Fruit fly (Drosophila melanogaster) whole organism, embryonic: ENCODE results near the gene CG12728.

Source experiments
- Antp ChIP-seq: fragments of 200-800 bp; sonication (Bioruptor generic); optimal IDR thresholded peaks from 3 replicates; lab custom pipeline; 2016; ENCODE audit warnings: missing biosample characterization, missing genetic modification characterization
- Atf6 ChIP-seq: fragments of 200-800 bp; sonication (Bioruptor generic); IDR thresholded peaks from 2 replicates; pipeline ENCODE4 v1.3.6; 2022; ENCODE audit warnings: missing biosample characterization, missing genetic modification characterization
- Bgb ChIP-seq: fragments of 200-800 bp; sonication (Bioruptor generic); IDR thresholded peaks from 2 replicates; pipeline ENCODE4 v1.3.6; 2022; ENCODE audit warnings: missing biosample characterization, missing genetic modification characterization; ENCODE audit not compliant: partially characterized antibody
- Blimp-1 ChIP-seq: fragments of 200-800 bp; sonication (Bioruptor generic); optimal IDR thresholded peaks from 3 replicates; lab custom pipeline; 2018; ENCODE audit warnings: missing biosample characterization, missing genetic modification characterization, mild to moderate bottlenecking, moderate library complexity, missing genetic modification reagents
- CG10274 ChIP-seq: fragments of 200-800 bp; sonication (Bioruptor generic); optimal IDR thresholded peaks from 3 replicates; lab custom pipeline; 2017; ENCODE audit warnings: missing biosample characterization, mild to moderate bottlenecking, missing genetic modification characterization
- CG10979 ChIP-seq: fragments of 200-800 bp; sonication (Bioruptor generic); optimal IDR thresholded peaks from 2 replicates; lab custom pipeline; 2018; ENCODE audit warnings: missing biosample characterization, mild to moderate bottlenecking, missing genetic modification characterization, moderate library complexity
- CG11085 ChIP-seq: fragments of 200-800 bp; sonication (Bioruptor generic); IDR thresholded peaks from 2 replicates; pipeline ENCODE4 v1.3.6; 2022; ENCODE audit warnings: missing biosample characterization, missing genetic modification characterization
- CG11696 ChIP-seq: fragments of 200-800 bp; sonication (Bioruptor generic); IDR thresholded peaks from 2 replicates; pipeline ENCODE4 v1.3.6; 2022; ENCODE audit warnings: missing biosample characterization, missing genetic modification characterization
- CG15269 ChIP-seq: fragments of 200-800 bp; sonication (Bioruptor generic); optimal IDR thresholded peaks from 2 replicates; lab custom pipeline; 2018; ENCODE audit warnings: missing biosample characterization, mild to moderate bottlenecking, missing genetic modification characterization, moderate library complexity
- CG15514 ChIP-seq: fragments of 200-800 bp; sonication (Bioruptor generic); optimal IDR thresholded peaks from 3 replicates; lab custom pipeline; 2017; ENCODE audit warnings: missing biosample characterization, missing genetic modification characterization, mild to moderate bottlenecking, moderate library complexity, missing genetic modification reagents
- CG16815 ChIP-seq: fragments of 200-800 bp; sonication (Bioruptor generic); optimal IDR thresholded peaks from 3 replicates; lab custom pipeline; 2017; ENCODE audit warnings: missing biosample characterization, mild to moderate bottlenecking, missing genetic modification characterization
- CG17359 ChIP-seq: fragments of 200-800 bp; sonication (Bioruptor generic); optimal IDR thresholded peaks from 3 replicates; lab custom pipeline; 2018; ENCODE audit warnings: missing biosample characterization, mild to moderate bottlenecking, missing genetic modification characterization, moderate library complexity
- CG2678 ChIP-seq: fragments of 200-800 bp; sonication (Bioruptor generic); optimal IDR thresholded peaks from 3 replicates; lab custom pipeline; 2019; ENCODE audit warnings: missing biosample characterization, mild to moderate bottlenecking, missing genetic modification characterization, moderate library complexity
- CG32532 ChIP-seq: fragments of 200-800 bp; sonication (Bioruptor generic); IDR thresholded peaks from 2 replicates; pipeline ENCODE4 v1.3.6; 2022; ENCODE audit warnings: missing biosample characterization, missing genetic modification characterization
- CG32772 ChIP-seq: fragments of 200-800 bp; sonication (Bioruptor generic); IDR thresholded peaks from 2 replicates; pipeline ENCODE4 v1.3.6; 2022; ENCODE audit warnings: missing biosample characterization, missing genetic modification characterization
- CG4282 ChIP-seq: fragments of 200-800 bp; sonication (Bioruptor generic); optimal IDR thresholded peaks from 2 replicates; lab custom pipeline; 2016; ENCODE audit warnings: missing biosample characterization, missing genetic modification characterization
- CG4360 ChIP-seq: fragments of 200-800 bp; sonication (Bioruptor generic); IDR thresholded peaks from 2 replicates; pipeline ENCODE4 v1.3.6; 2022; ENCODE audit warnings: missing biosample characterization, missing genetic modification characterization
- CG6765 ChIP-seq: fragments of 200-800 bp; sonication (Bioruptor generic); optimal IDR thresholded peaks from 3 replicates; lab custom pipeline; 2017; ENCODE audit warnings: missing biosample characterization, mild to moderate bottlenecking, missing genetic modification characterization
- Drgx ChIP-seq: fragments of 200-800 bp; sonication (Bioruptor generic); IDR thresholded peaks from 2 replicates; pipeline ENCODE4 v1.3.6; 2022; ENCODE audit warnings: missing biosample characterization, missing genetic modification characterization
- Elba2 ChIP-seq: fragments of 200-800 bp; sonication (Bioruptor generic); optimal IDR thresholded peaks from 3 replicates; lab custom pipeline; 2016; ENCODE audit warnings: missing biosample characterization, missing genetic modification characterization
- HHEX ChIP-seq: fragments of 200-800 bp; sonication (Bioruptor generic); optimal IDR thresholded peaks from 3 replicates; lab custom pipeline; 2017; ENCODE audit warnings: missing biosample characterization, mild to moderate bottlenecking, missing genetic modification characterization, missing genetic modification reagents
- HmgZ ChIP-seq: fragments of 200-800 bp; sonication (Bioruptor generic); optimal IDR thresholded peaks from 2 replicates; lab custom pipeline; 2018; ENCODE audit warnings: missing biosample characterization, mild to moderate bottlenecking, missing genetic modification characterization
- Pdp1 ChIP-seq, 2 experiments: fragments of 200-800 bp; sonication (Bioruptor generic); optimal IDR thresholded peaks; 3 replicates each; lab custom pipeline; 2016; ENCODE audit warnings: missing biosample characterization in 2 of 2, missing genetic modification characterization in 2 of 2, mild to moderate bottlenecking in 1 of 2, moderate library complexity in 1 of 2
- Vsx1 ChIP-seq: fragments of 200-800 bp; sonication (Bioruptor generic); optimal IDR thresholded peaks from 2 replicates; lab custom pipeline; 2017; ENCODE audit warnings: missing biosample characterization, mild to moderate bottlenecking, missing genetic modification characterization, missing genetic modification reagents
- YL-1 ChIP-seq: fragments of 200-800 bp; sonication (Bioruptor generic); optimal IDR thresholded peaks from 3 replicates; lab custom pipeline; 2017; ENCODE audit warnings: missing biosample characterization, mild to moderate bottlenecking, missing genetic modification characterization
- abd-A ChIP-seq: fragments of 200-800 bp; sonication (Bioruptor generic); optimal IDR thresholded peaks from 3 replicates; lab custom pipeline; 2019; ENCODE audit warnings: missing biosample characterization, mild to moderate bottlenecking, missing genetic modification characterization, moderate library complexity
- bab2 ChIP-seq: fragments of 200-800 bp; sonication (Bioruptor generic); optimal IDR thresholded peaks from 2 replicates; lab custom pipeline; 2016; ENCODE audit warnings: missing biosample characterization, missing genetic modification characterization
- bcd ChIP-seq: fragments of 200-800 bp; sonication (Bioruptor generic); optimal IDR thresholded peaks from 2 replicates; lab custom pipeline; 2017; ENCODE audit warnings: missing biosample characterization, mild to moderate bottlenecking, missing genetic modification characterization
- chinmo ChIP-seq: fragments of 200-800 bp; sonication (Bioruptor generic); IDR thresholded peaks from 4 replicates; pipeline ENCODE4 v1.3.6; 2022; ENCODE audit warnings: missing biosample characterization, missing genetic modification characterization; ENCODE audit not compliant: partially characterized antibody
- danr ChIP-seq: fragments of 200-800 bp; sonication (Bioruptor generic); IDR thresholded peaks from 2 replicates; pipeline ENCODE4 v1.3.6; 2022; ENCODE audit warnings: missing biosample characterization, missing genetic modification characterization
- emc ChIP-seq: fragments of 200-800 bp; sonication (Bioruptor generic); optimal IDR thresholded peaks from 2 replicates; lab custom pipeline; 2016; ENCODE audit warnings: missing biosample characterization, missing genetic modification characterization
- grau ChIP-seq: fragments of 200-800 bp; optimal IDR thresholded peaks from 3 replicates; lab custom pipeline; 2019; ENCODE audit warnings: missing biosample characterization, mild to moderate bottlenecking, missing genetic modification characterization, moderate library complexity
- hb ChIP-seq: fragments of 200-800 bp; sonication (Bioruptor generic); IDR thresholded peaks from 3 replicates; pipeline ENCODE4 v1.3.6; 2022; ENCODE audit warnings: missing biosample characterization, missing genetic modification characterization; ENCODE audit not compliant: partially characterized antibody
- insv ChIP-seq, 2 experiments: fragments of 200-800 bp; sonication (Bioruptor generic); optimal IDR thresholded peaks; 3 replicates each; lab custom pipeline; 2016 to 2018; ENCODE audit warnings: missing biosample characterization in 2 of 2, missing genetic modification characterization in 2 of 2
- ken ChIP-seq: fragments of 200-800 bp; sonication (Bioruptor generic); IDR thresholded peaks from 3 replicates; pipeline ENCODE4 v1.3.6; 2022; ENCODE audit warnings: missing biosample characterization, missing genetic modification characterization
- lbe ChIP-seq: fragments of 200-800 bp; sonication (Bioruptor generic); optimal IDR thresholded peaks from 2 replicates; lab custom pipeline; 2016; ENCODE audit warnings: missing biosample characterization, mild to moderate bottlenecking, missing genetic modification characterization
- maf-S ChIP-seq: fragments of 200-800 bp; sonication (Bioruptor generic); optimal IDR thresholded peaks from 2 replicates; lab custom pipeline; 2016; ENCODE audit warnings: missing biosample characterization, missing genetic modification characterization
- mam ChIP-seq: fragments of 200-800 bp; sonication (Bioruptor generic); optimal IDR thresholded peaks from 3 replicates; lab custom pipeline; 2016; ENCODE audit warnings: missing biosample characterization, missing genetic modification characterization
- nom ChIP-seq: fragments of 200-800 bp; sonication (Bioruptor generic); optimal IDR thresholded peaks from 2 replicates; lab custom pipeline; 2017; ENCODE audit warnings: missing biosample characterization, missing genetic modification characterization, mild to moderate bottlenecking, moderate library complexity, missing genetic modification reagents
- otp ChIP-seq: fragments of 200-800 bp; sonication (Bioruptor generic); IDR thresholded peaks from 3 replicates; pipeline ENCODE4, ENCODE4 v1.3.6; 2022; ENCODE audit warnings: missing biosample characterization, missing genetic modification characterization
- schlank ChIP-seq: fragments of 200-800 bp; sonication (Bioruptor generic); optimal IDR thresholded peaks from 2 replicates; lab custom pipeline; 2018; ENCODE audit warnings: missing biosample characterization, mild to moderate bottlenecking, missing genetic modification characterization
- sens ChIP-seq: fragments of 200-800 bp; sonication (Bioruptor generic); peaks from one replicate; lab custom pipeline; 2016; ENCODE audit warnings: missing biosample characterization, missing genetic modification characterization
- tll ChIP-seq, 2 experiments: fragments of 200-800 bp in 1 of 2; fragments of >200 bp in 1 of 2; sonication (Bioruptor generic) in 1 of 2; optimal IDR thresholded peaks; 2 replicates each; lab custom pipeline; 2017 to 2019; ENCODE audit warnings: missing biosample characterization in 2 of 2, missing genetic modification characterization in 2 of 2, mild to moderate bottlenecking in 1 of 2, moderate library complexity in 1 of 2
- twi ChIP-seq: fragments of 200-800 bp; optimal IDR thresholded peaks from 2 replicates; lab custom pipeline; 2019; ENCODE audit warnings: missing biosample characterization, mild to moderate bottlenecking, missing genetic modification characterization, moderate library complexity
- yki ChIP-seq: fragments of >200 bp; optimal IDR thresholded peaks from 3 replicates; lab custom pipeline; 2018

CG12728 gene

DNA sequence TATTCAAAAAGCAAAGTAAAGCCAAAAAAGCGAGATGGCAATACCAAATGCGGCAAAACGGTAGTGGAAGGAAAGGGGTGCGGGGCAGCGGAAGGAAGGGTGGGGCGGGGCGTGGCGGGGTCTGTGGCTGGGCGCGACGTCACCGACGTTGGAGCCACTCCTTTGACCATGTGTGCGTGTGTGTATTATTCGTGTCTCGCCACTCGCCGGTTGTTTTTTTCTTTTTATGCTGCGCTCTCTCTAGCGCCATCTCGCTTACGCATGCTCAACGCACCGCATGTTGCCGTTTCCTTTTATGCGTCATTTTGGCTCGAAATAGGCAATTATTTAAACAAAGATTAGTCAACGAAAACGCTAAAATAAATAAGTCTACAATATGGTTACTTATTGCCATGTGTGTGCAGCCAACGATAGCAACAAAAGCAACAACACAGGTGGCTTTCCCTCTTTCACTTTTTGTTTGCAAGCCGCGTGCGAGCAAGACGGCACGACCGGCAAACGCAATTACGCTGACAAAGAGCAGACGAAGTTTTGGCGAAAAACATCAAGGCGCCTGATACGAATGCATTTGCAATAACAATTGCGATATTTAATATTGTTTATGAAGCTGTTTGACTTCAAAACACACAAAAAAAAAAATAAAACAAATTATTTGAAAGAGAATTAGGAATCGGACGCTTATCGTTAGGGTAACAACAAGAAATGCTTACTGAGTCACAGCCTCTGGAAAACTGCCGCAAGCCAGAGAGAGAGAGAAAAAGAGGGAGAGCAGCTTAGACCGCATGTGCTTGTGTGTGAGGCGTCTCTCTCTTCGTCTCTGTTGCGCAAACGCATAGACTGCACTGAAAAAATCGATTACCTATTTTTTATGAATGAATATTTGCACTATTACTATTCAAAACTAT, 42.9 kb upstream of the CG12728 start (continued):
- peak; percentile 27; the same call in 1 of the 2 replicates for TF ChIP-seq Drgx (GFP tag; lab: Robert Waterston, UW)
- no peak for TF ChIP-seq CG10979
- peak; percentile 69 for TF ChIP-seq nom
- peak; percentile 54 for TF ChIP-seq Vsx1
- TF ChIP-seq schlank (tag; lab: Kevin White, UChicago): peak; percentile 31
- TF ChIP-seq HmgZ (tag; lab: Kevin White, UChicago): peak; percentile 14
- TF ChIP-seq abd-A (tag; lab: Kevin White, UChicago): peak; percentile 61
- TF ChIP-seq CG10274 (GFP tag; lab: Kevin White, UChicago): peak; percentile 29
- TF ChIP-seq CG4360 (GFP tag; lab: Robert Waterston, UW): peak; percentile 54
- peak; percentile 26 for TF ChIP-seq HHEX
- TF ChIP-seq CG17359 (tag; lab: Kevin White, UChicago): peak; percentile 50
- TF ChIP-seq YL-1 (GFP tag; lab: Kevin White, UChicago): no peak
- TF ChIP-seq twi (tag; lab: Kevin White, UChicago): peak; percentile 70
- peak; percentile 2 for TF ChIP-seq grau (tag; lab: Kevin White, UChicago)
- 0 out of 2 replicates have a peak, but pooled peaks have one; percentile 18 for TF ChIP-seq Bgb (GFP tag; lab: Robert Waterston, UW)
- TF ChIP-seq CG2678: peak; percentile 11
- TF ChIP-seq danr (GFP tag; lab: Robert Waterston, UW): no peak
- no peak for TF ChIP-seq maf-S (GFP tag; lab: Kevin White, UChicago)
- TF ChIP-seq otp (GFP tag; lab: Robert Waterston, UW): 0 out of 3 replicates have a peak, but pooled peaks have one; percentile 63
- TF ChIP-seq emc (GFP tag; lab: Kevin White, UChicago): no peak
- TF ChIP-seq CG15514 (GFP tag; lab: Kevin White, UChicago): peak; percentile 34
- TF ChIP-seq CG32532 (GFP tag; lab: Robert Waterston, UW): peak; percentile 6; the same call in 1 of the 2 replicates
- TF ChIP-seq CG32772: peak; percentile 73
- peak in 1 of 2 experiments; percentile 12 for TF ChIP-seq insv (GFP tag; optimal IDR thresholded peaks at IDR 0.05; lab: Kevin White, UChicago)
- TF ChIP-seq mam (GFP tag; lab: Kevin White, UChicago): no peak
- no peak for TF ChIP-seq Pdp1 (GFP tag; optimal IDR thresholded peaks at IDR 0.05; lab: Kevin White, UChicago)
- TF ChIP-seq Blimp-1 (GFP tag; lab: Kevin White, UChicago): peak; percentile 27

DNA sequence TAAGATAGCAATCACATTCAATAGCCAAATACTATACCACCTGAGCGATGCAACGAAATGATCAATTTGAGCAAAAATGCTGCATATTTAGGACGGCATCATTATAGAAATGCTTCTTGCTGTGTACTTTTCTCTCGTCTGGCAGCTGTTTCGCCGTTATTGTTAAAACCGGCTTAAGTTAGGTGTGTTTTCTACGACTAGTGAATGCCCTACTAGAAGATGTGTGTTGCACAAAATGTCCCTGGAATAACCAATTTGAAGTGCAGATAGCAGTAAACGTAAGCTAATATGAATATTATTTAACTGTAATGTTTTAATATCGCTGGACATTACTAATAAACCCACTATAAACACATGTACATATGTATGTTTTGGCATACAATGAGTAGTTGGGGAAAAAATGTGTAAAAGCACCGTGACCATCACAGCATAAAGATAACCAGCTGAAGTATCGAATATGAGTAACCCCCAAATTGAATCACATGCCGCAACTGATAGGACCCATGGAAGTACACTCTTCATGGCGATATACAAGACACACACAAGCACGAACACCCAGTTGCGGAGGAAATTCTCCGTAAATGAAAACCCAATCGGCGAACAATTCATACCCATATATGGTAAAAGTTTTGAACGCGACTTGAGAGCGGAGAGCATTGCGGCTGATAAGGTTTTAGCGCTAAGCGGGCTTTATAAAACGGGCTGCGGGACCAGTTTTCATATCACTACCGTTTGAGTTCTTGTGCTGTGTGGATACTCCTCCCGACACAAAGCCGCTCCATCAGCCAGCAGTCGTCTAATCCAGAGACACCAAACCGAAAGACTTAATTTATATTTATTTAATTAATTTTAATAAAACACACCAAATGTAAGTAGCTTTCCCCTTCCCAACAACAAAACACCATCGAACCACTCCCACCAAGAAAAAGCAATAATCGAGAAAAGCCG, 42.0 kb upstream of the CG12728 start, which contains the start of gene Act5C:
Gene Act5C, plus strand, starts transcription at position 716 of the 948 bp plus-strand sequence.
- TF ChIP-seq ken (GFP tag; lab: Robert Waterston, UW) (peak; percentile 94), lbe (GFP tag; lab: Kevin White, UChicago) (peak; percentile 96), Bgb (GFP tag; lab: Robert Waterston, UW) (no peak; the same call in 1 of the 2 replicates), chinmo (peak; percentile 68; the same call in 2 of the 4 replicates), sens (peak; percentile 99), CG16815 (GFP tag; lab: Kevin White, UChicago) (peak; percentile 92), CG15269 (tag; lab: Kevin White, UChicago) (peak; percentile 94), bcd (GFP tag; lab: Kevin White, UChicago) (peak; percentile 94), tll (GFP tag; optimal IDR thresholded peaks at IDR 0.05; lab: Kevin White, UChicago) (peak in 1 of 2 experiments; percentile 53), CG4282 (GFP tag; lab: Kevin White, UChicago) (peak; percentile 79), Elba2 (GFP tag; lab: Kevin White, UChicago) (peak; percentile 74), CG11085 (GFP tag; lab: Robert Waterston, UW) (peak; percentile 78), Atf6 (GFP tag; lab: Robert Waterston, UW) (peak; percentile 87), yki (lab: Kevin White, UChicago) (no peak), bab2 (GFP tag; lab: Kevin White, UChicago) (peak; percentile 94), CG6765 (GFP tag; lab: Kevin White, UChicago) (peak; percentile 76), hb (GFP tag; lab: Robert Waterston, UW) (no peak), Antp (GFP tag; lab: Kevin White, UChicago) (peak; percentile 96), CG11696 (peak; percentile 78)
